Fruit fly (Drosophila melanogaster): ENCODE data around the gene CG3165.

The CG3165 gene

dm6 chr2L:2976829-2977228, at the start of gene CG3165, which contains the start of gene CG9641:
Gene CG3165, plus strand, starts transcription at chr2L:2977122.
Gene CG9641, minus strand, starts transcription at chr2L:2976862.
- TF ChIP-seq fd96Ca (GFP tag; IDR thresholded peaks at IDR 0.05): peak; percentile 91
- peak; percentile 71 for TF ChIP-seq CG9948 (tag; optimal IDR thresholded peaks at IDR 0.05)
- TF ChIP-seq CG8301 (tag; optimal IDR thresholded peaks at IDR 0.05): no peak
- peak; percentile 71 for TF ChIP-seq Ets98B (GFP tag; IDR thresholded peaks at IDR 0.05)
- TF ChIP-seq CG17806 (tag; optimal IDR thresholded peaks at IDR 0.05): peak; percentile 74
- peak; percentile 74; the same call in 1 of the 2 replicates for TF ChIP-seq rn (GFP tag; IDR thresholded peaks at IDR 0.05)
- peak; percentile 82 for TF ChIP-seq CG8159 (tag; optimal IDR thresholded peaks at IDR 0.05)
- TF ChIP-seq gl (tag; optimal IDR thresholded peaks at IDR 0.05): peak; percentile 53
- peak; percentile 81 for TF ChIP-seq CG32121 (GFP tag; IDR thresholded peaks at IDR 0.05)
- TF ChIP-seq CG14655 (GFP tag; optimal IDR thresholded peaks at IDR 0.05): no peak
- TF ChIP-seq CG34367 (tag; optimal IDR thresholded peaks at IDR 0.05): peak; percentile 77
- no peak for TF ChIP-seq Pif1A (GFP tag; optimal IDR thresholded peaks at IDR 0.05)
- peak; percentile 86 for TF ChIP-seq CG4496 (GFP tag; IDR thresholded peaks at IDR 0.05)
- no peak for TF ChIP-seq Pif1B (GFP tag; optimal IDR thresholded peaks at IDR 0.05)
- no peak for TF ChIP-seq CG10348 (GFP tag; IDR thresholded peaks at IDR 0.05)
- TF ChIP-seq Snoo (tag; optimal IDR thresholded peaks at IDR 0.05): peak; percentile 79
- TF ChIP-seq CG12605 (GFP tag; IDR thresholded peaks at IDR 0.05): peak; percentile 44; the same call in 1 of the 2 replicates
- TF ChIP-seq CG15710 (tag; optimal IDR thresholded peaks at IDR 0.05): peak; percentile 78
- no peak for TF ChIP-seq CG13204 (GFP tag; optimal IDR thresholded peaks at IDR 0.05)
- no peak for TF ChIP-seq EcR (GFP tag; optimal IDR thresholded peaks at IDR 0.05)
- TF ChIP-seq D1 (tag; optimal IDR thresholded peaks at IDR 0.05): no peak

dm6 chr2L:2930646-2931045, 46.3 kb upstream of the CG3165 start:
- TF ChIP-seq CG8301 (tag; optimal IDR thresholded peaks at IDR 0.05) (no peak), gl (tag; optimal IDR thresholded peaks at IDR 0.05) (no peak), CG12605 (GFP tag; IDR thresholded peaks at IDR 0.05) (no peak), CG4496 (GFP tag; IDR thresholded peaks at IDR 0.05) (no peak), CG8159 (tag; optimal IDR thresholded peaks at IDR 0.05) (no peak), CG14655 (GFP tag; optimal IDR thresholded peaks at IDR 0.05) (no peak), Pif1A (GFP tag; optimal IDR thresholded peaks at IDR 0.05) (no peak), CG15710 (tag; optimal IDR thresholded peaks at IDR 0.05) (no peak), CG17806 (tag; optimal IDR thresholded peaks at IDR 0.05) (no peak), Pif1B (GFP tag; optimal IDR thresholded peaks at IDR 0.05) (no peak), CG10348 (GFP tag; IDR thresholded peaks at IDR 0.05) (no peak), rn (GFP tag; IDR thresholded peaks at IDR 0.05) (no peak), CG34367 (tag; optimal IDR thresholded peaks at IDR 0.05) (no peak)

DNA sequence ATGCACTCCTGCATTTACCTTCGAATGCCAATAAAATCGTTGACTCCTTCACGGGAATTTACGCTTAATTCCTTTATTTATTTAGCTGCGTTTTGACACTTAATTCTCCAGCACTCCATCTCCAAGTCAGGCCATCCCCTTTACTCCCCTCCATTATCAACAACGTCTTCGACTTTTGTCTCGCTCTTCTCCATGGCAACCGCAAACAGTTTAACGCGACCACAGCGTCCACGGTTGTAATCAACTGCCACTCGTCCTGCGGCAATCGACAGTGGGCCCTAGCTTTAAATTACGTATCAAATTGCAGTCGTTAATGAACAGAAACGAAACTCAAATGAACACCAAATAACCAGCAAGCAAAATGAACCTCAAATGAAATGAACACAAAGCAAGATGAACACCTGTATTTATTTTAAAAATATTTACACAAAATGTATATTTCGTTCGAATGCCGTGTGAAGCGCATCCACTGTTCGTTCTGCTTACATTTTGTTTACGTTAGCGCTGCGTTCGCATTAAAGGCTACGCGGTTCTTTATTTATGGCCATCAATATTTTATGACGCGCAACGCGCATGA, 45.3 kb upstream of the CG3165 start:
- TF ChIP-seq CG4496 (GFP tag; IDR thresholded peaks at IDR 0.05): peak; percentile 39; the same call in 2 of the 3 replicates
- TF ChIP-seq CG13204 (GFP tag; optimal IDR thresholded peaks at IDR 0.05): peak; percentile 68
- no peak for TF ChIP-seq fd96Ca (GFP tag; IDR thresholded peaks at IDR 0.05)
- TF ChIP-seq EcR (GFP tag; optimal IDR thresholded peaks at IDR 0.05): peak; percentile 68
- no peak for TF ChIP-seq CG10348 (GFP tag; IDR thresholded peaks at IDR 0.05)
- peak; percentile 82 for TF ChIP-seq CG17806 (tag; optimal IDR thresholded peaks at IDR 0.05)
- peak; percentile 75 for TF ChIP-seq CG9948 (tag; optimal IDR thresholded peaks at IDR 0.05)
- TF ChIP-seq CG14655 (GFP tag; optimal IDR thresholded peaks at IDR 0.05): peak; percentile 71
- no peak for TF ChIP-seq CG32121 (GFP tag; IDR thresholded peaks at IDR 0.05)
- TF ChIP-seq Pif1B (GFP tag; optimal IDR thresholded peaks at IDR 0.05): peak; percentile 74
- TF ChIP-seq D1 (tag; optimal IDR thresholded peaks at IDR 0.05): peak; percentile 56
- TF ChIP-seq CG15710 (tag; optimal IDR thresholded peaks at IDR 0.05): peak; percentile 80
- peak; percentile 37; the same call in 1 of the 2 replicates for TF ChIP-seq CG12605 (GFP tag; IDR thresholded peaks at IDR 0.05)
- TF ChIP-seq CG8159 (tag; optimal IDR thresholded peaks at IDR 0.05): peak; percentile 85
- peak; percentile 82 for TF ChIP-seq Pif1A (GFP tag; optimal IDR thresholded peaks at IDR 0.05)
- peak; percentile 78 for TF ChIP-seq CG34367 (tag; optimal IDR thresholded peaks at IDR 0.05)
- TF ChIP-seq CG8301 (tag; optimal IDR thresholded peaks at IDR 0.05): peak; percentile 51
- no peak for TF ChIP-seq rn (GFP tag; IDR thresholded peaks at IDR 0.05)
- peak; percentile 41 for TF ChIP-seq Snoo (tag; optimal IDR thresholded peaks at IDR 0.05)
- peak; percentile 63 for TF ChIP-seq gl (tag; optimal IDR thresholded peaks at IDR 0.05)
- TF ChIP-seq Ets98B (GFP tag; IDR thresholded peaks at IDR 0.05): no peak; the same call in 1 of the 2 replicates

DNA sequence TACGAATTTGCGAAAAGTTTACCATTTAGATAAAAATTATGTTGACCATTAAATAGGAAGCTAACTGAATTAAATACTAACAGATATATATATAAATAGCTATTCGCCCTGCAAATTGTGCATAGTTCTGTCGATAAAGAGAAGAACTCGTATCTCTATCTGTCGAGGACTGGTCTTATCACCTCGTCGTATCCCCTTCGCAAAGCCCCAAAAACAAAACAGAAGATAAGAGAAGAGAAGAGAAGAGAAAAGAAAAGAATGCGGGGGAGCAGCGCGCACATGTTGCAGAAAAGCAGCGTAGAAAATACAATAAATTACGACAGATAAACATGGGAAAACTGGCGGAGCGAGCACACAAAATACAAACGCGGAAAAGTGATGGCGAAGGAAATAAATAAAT, 41.2 kb upstream of the CG3165 start:
- TF ChIP-seq Ets98B (GFP tag; IDR thresholded peaks at IDR 0.05): no peak
- no peak for TF ChIP-seq CG12605 (GFP tag; IDR thresholded peaks at IDR 0.05)
- no peak for TF ChIP-seq CG34367 (tag; optimal IDR thresholded peaks at IDR 0.05)
- no peak for TF ChIP-seq CG8159 (tag; optimal IDR thresholded peaks at IDR 0.05)
- TF ChIP-seq CG8301 (tag; optimal IDR thresholded peaks at IDR 0.05): no peak
- TF ChIP-seq Pif1A (GFP tag; optimal IDR thresholded peaks at IDR 0.05): no peak
- TF ChIP-seq D1 (tag; optimal IDR thresholded peaks at IDR 0.05): no peak
- TF ChIP-seq rn (GFP tag; IDR thresholded peaks at IDR 0.05): no peak
- TF ChIP-seq Snoo (tag; optimal IDR thresholded peaks at IDR 0.05): no peak
- TF ChIP-seq CG15710 (tag; optimal IDR thresholded peaks at IDR 0.05): no peak
- TF ChIP-seq EcR (GFP tag; optimal IDR thresholded peaks at IDR 0.05): no peak
- no peak for TF ChIP-seq CG13204 (GFP tag; optimal IDR thresholded peaks at IDR 0.05)
- no peak for TF ChIP-seq CG32121 (GFP tag; IDR thresholded peaks at IDR 0.05)
- TF ChIP-seq gl (tag; optimal IDR thresholded peaks at IDR 0.05): no peak
- TF ChIP-seq CG4496 (GFP tag; IDR thresholded peaks at IDR 0.05): no peak

DNA sequence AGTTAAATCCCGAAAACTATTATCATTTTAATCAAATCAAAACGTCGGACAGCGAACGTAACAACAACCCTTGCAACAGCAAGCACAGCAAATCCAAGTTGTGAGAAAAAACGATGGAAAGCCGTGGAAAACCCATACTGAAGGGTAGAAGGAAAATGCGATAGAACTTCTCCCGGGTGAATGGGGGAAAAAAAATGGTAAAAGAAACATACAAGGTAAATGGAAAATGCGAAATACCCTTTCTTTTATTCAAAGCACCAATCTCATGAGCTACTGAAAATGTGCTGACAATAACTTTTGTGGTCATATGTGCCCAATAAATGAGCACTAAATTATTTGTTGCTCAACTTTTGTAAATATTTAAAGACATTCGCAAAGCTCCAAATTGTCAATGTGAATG, 37.2 kb upstream of the CG3165 start:
- no peak for TF ChIP-seq EcR (GFP tag; optimal IDR thresholded peaks at IDR 0.05)
- TF ChIP-seq Pif1A (GFP tag; optimal IDR thresholded peaks at IDR 0.05): no peak
- TF ChIP-seq D1 (tag; optimal IDR thresholded peaks at IDR 0.05): no peak
- TF ChIP-seq CG10348 (GFP tag; IDR thresholded peaks at IDR 0.05): no peak
- TF ChIP-seq Ets98B (GFP tag; IDR thresholded peaks at IDR 0.05): no peak
- TF ChIP-seq CG8159 (tag; optimal IDR thresholded peaks at IDR 0.05): no peak
- no peak for TF ChIP-seq CG17806 (tag; optimal IDR thresholded peaks at IDR 0.05)
- TF ChIP-seq gl (tag; optimal IDR thresholded peaks at IDR 0.05): no peak
- TF ChIP-seq rn (GFP tag; IDR thresholded peaks at IDR 0.05): no peak
- no peak for TF ChIP-seq CG14655 (GFP tag; optimal IDR thresholded peaks at IDR 0.05)
- no peak for TF ChIP-seq CG12605 (GFP tag; IDR thresholded peaks at IDR 0.05)
- no peak for TF ChIP-seq Pif1B (GFP tag; optimal IDR thresholded peaks at IDR 0.05)
- TF ChIP-seq CG32121 (GFP tag; IDR thresholded peaks at IDR 0.05): no peak
- no peak for TF ChIP-seq CG8301 (tag; optimal IDR thresholded peaks at IDR 0.05)
- TF ChIP-seq CG13204 (GFP tag; optimal IDR thresholded peaks at IDR 0.05): no peak
